Fruit fly (Drosophila melanogaster) whole organism, embryonic: Measurements from ENCODE around the gene JMJD5.

Experiments
- C15 ChIP-seq: fragments of 200-800 bp; sonication (Bioruptor generic); IDR thresholded peaks from 3 replicates; pipeline ENCODE4 v1.3.6; 2022; ENCODE audit warnings: missing biosample characterization, missing genetic modification characterization
- CG10565 ChIP-seq: fragments of 200-800 bp; sonication (Bioruptor generic); optimal IDR thresholded peaks from 3 replicates; lab custom pipeline; 2016; ENCODE audit warnings: missing biosample characterization, mild to moderate bottlenecking, missing genetic modification characterization
- CG10979 ChIP-seq: fragments of 200-800 bp; sonication (Bioruptor generic); optimal IDR thresholded peaks from 2 replicates; lab custom pipeline; 2018; ENCODE audit warnings: missing biosample characterization, mild to moderate bottlenecking, missing genetic modification characterization, moderate library complexity
- CG12104 ChIP-seq: fragments of 200-800 bp; sonication (Bioruptor generic); optimal IDR thresholded peaks from 3 replicates; lab custom pipeline; 2016; ENCODE audit warnings: missing biosample characterization, missing genetic modification characterization
- CG12942 ChIP-seq: fragments of 200-800 bp; sonication (Bioruptor generic); optimal IDR thresholded peaks from 3 replicates; lab custom pipeline; 2016; ENCODE audit warnings: missing biosample characterization, missing genetic modification characterization
- CG16863 ChIP-seq: fragments of 200-800 bp; sonication (Bioruptor generic); optimal IDR thresholded peaks from 3 replicates; lab custom pipeline; 2016; ENCODE audit warnings: missing biosample characterization, missing genetic modification characterization
- CG17359 ChIP-seq: fragments of 200-800 bp; sonication (Bioruptor generic); optimal IDR thresholded peaks from 3 replicates; lab custom pipeline; 2018; ENCODE audit warnings: missing biosample characterization, mild to moderate bottlenecking, missing genetic modification characterization, moderate library complexity
- CG17568 ChIP-seq: fragments of 200-800 bp; sonication (Bioruptor generic); optimal IDR thresholded peaks from 2 replicates; lab custom pipeline; 2018; ENCODE audit warnings: missing biosample characterization, mild to moderate bottlenecking, missing genetic modification characterization, moderate library complexity
- CG17612 ChIP-seq: fragments of 200-800 bp; sonication (Bioruptor generic); IDR thresholded peaks from 2 replicates; pipeline ENCODE4 v1.3.6; 2022; ENCODE audit warnings: missing biosample characterization, missing genetic modification characterization
- CG2120 ChIP-seq: fragments of 200-800 bp; sonication (Bioruptor generic); optimal IDR thresholded peaks from 3 replicates; lab custom pipeline; 2016; ENCODE audit warnings: missing biosample characterization, missing genetic modification characterization
- CG32532 ChIP-seq: fragments of 200-800 bp; sonication (Bioruptor generic); IDR thresholded peaks from 2 replicates; pipeline ENCODE4 v1.3.6; 2022; ENCODE audit warnings: missing biosample characterization, missing genetic modification characterization
- CG3726 ChIP-seq: fragments of 200-800 bp; sonication (Bioruptor generic); IDR thresholded peaks from 3 replicates; pipeline ENCODE4, ENCODE4 v1.3.6; 2022; ENCODE audit warnings: missing biosample characterization, missing genetic modification characterization
- CG6689 ChIP-seq: fragments of 200-800 bp; sonication (Bioruptor generic); IDR thresholded peaks from 2 replicates; pipeline ENCODE4 v1.3.6; 2022; ENCODE audit warnings: missing biosample characterization, missing genetic modification characterization
- CG6765 ChIP-seq: fragments of 200-800 bp; sonication (Bioruptor generic); optimal IDR thresholded peaks from 3 replicates; lab custom pipeline; 2017; ENCODE audit warnings: missing biosample characterization, mild to moderate bottlenecking, missing genetic modification characterization
- CG7786 ChIP-seq: fragments of 200-800 bp; sonication (Bioruptor generic); optimal IDR thresholded peaks from 2 replicates; lab custom pipeline; 2016; ENCODE audit warnings: missing biosample characterization, missing genetic modification characterization
- CG8359 ChIP-seq: fragments of 200-800 bp; sonication (Bioruptor generic); optimal IDR thresholded peaks from 2 replicates; lab custom pipeline; 2017; ENCODE audit warnings: missing biosample characterization, mild to moderate bottlenecking, missing genetic modification characterization, borderline replicate concordance
- CG8388 ChIP-seq: fragments of 200-800 bp; sonication (Bioruptor generic); optimal IDR thresholded peaks from 2 replicates; lab custom pipeline; 2019; ENCODE audit warnings: missing biosample characterization, mild to moderate bottlenecking, missing genetic modification characterization, moderate library complexity
- CG9437 ChIP-seq: fragments of 200-800 bp; sonication (Bioruptor generic); optimal IDR thresholded peaks from 2 replicates; lab custom pipeline; 2018; ENCODE audit warnings: missing biosample characterization, mild to moderate bottlenecking, missing genetic modification characterization
- CG9876 ChIP-seq: fragments of 200-800 bp; sonication (Bioruptor generic); optimal IDR thresholded peaks from 2 replicates; lab custom pipeline; 2016; ENCODE audit warnings: missing biosample characterization, missing genetic modification characterization
- Elba2 ChIP-seq: fragments of 200-800 bp; sonication (Bioruptor generic); optimal IDR thresholded peaks from 3 replicates; lab custom pipeline; 2016; ENCODE audit warnings: missing biosample characterization, missing genetic modification characterization
- Kr ChIP-seq: fragments of 200-800 bp; sonication (Bioruptor generic); optimal IDR thresholded peaks from 2 replicates; lab custom pipeline; 2017; ENCODE audit warnings: missing biosample characterization, mild to moderate bottlenecking, missing genetic modification characterization
- MESR4 ChIP-seq: fragments of 200-800 bp; sonication (Bioruptor generic); optimal IDR thresholded peaks from 2 replicates; lab custom pipeline; 2018; ENCODE audit warnings: missing biosample characterization, mild to moderate bottlenecking, missing genetic modification characterization, moderate library complexity
- MTF-1 ChIP-seq: fragments of 200-800 bp; sonication (Bioruptor generic); optimal IDR thresholded peaks from 2 replicates; lab custom pipeline; 2018; ENCODE audit warnings: missing biosample characterization, mild to moderate bottlenecking, missing genetic modification characterization, borderline replicate concordance
- Oli ChIP-seq: fragments of 200-800 bp; sonication (Bioruptor generic); optimal IDR thresholded peaks from 2 replicates; lab custom pipeline; 2018; ENCODE audit warnings: missing biosample characterization, mild to moderate bottlenecking, missing genetic modification characterization, moderate library complexity
- Six4 ChIP-seq: fragments of 200-800 bp; sonication (Bioruptor generic); optimal IDR thresholded peaks from 2 replicates; lab custom pipeline; 2016; ENCODE audit warnings: missing biosample characterization, missing genetic modification characterization
- Stat92E ChIP-seq, 3 experiments: fragments of >200 bp in 2 of 3; fragments of 200-800 bp in 1 of 3; sonication (Bioruptor generic) in 1 of 3; optimal IDR thresholded peaks; 2 replicates each; lab custom pipeline; 2017 to 2019; ENCODE audit warnings: missing biosample characterization in 3 of 3, missing genetic modification characterization in 3 of 3, mild to moderate bottlenecking in 1 of 3, moderate library complexity in 1 of 3
- ewg ChIP-seq: fragments of 200-800 bp; sonication (Bioruptor generic); optimal IDR thresholded peaks from 3 replicates; lab custom pipeline; 2017; ENCODE audit warnings: mild to moderate bottlenecking, missing biosample characterization, missing genetic modification reagents, missing genetic modification characterization
- gcm2 ChIP-seq: fragments of 200-800 bp; sonication (Bioruptor generic); optimal IDR thresholded peaks from 2 replicates; lab custom pipeline; 2016; ENCODE audit warnings: missing biosample characterization, missing genetic modification characterization
- gsb ChIP-seq: fragments of 200-800 bp; sonication (Bioruptor generic); IDR thresholded peaks from 2 replicates; pipeline ENCODE4 v1.3.6; 2022; ENCODE audit warnings: missing biosample characterization, missing genetic modification characterization
- gsb-n ChIP-seq: fragments of 200-800 bp; sonication (Bioruptor generic); optimal IDR thresholded peaks from 3 replicates; lab custom pipeline; 2018; ENCODE audit warnings: missing biosample characterization, mild to moderate bottlenecking, missing genetic modification characterization
- hb ChIP-seq: fragments of 200-800 bp; sonication (Bioruptor generic); IDR thresholded peaks from 3 replicates; pipeline ENCODE4 v1.3.6; 2022; ENCODE audit warnings: missing biosample characterization, missing genetic modification characterization; ENCODE audit not compliant: partially characterized antibody
- her ChIP-seq: fragments of 200-800 bp; sonication (Bioruptor generic); optimal IDR thresholded peaks from 2 replicates; lab custom pipeline; 2016; ENCODE audit warnings: missing biosample characterization, missing genetic modification characterization
- hkb ChIP-seq, 2 experiments: fragments of 200-800 bp in 1 of 2; fragments of >200 bp in 1 of 2; sonication (Bioruptor generic) in 1 of 2; IDR thresholded peaks in 1 of 2; optimal IDR thresholded peaks in 1 of 2; 2 replicates each; pipeline versions ENCODE4 v1.3.6 to Lab custom; 2017 to 2022; ENCODE audit warnings: missing biosample characterization in 1 of 2, missing genetic modification characterization in 1 of 2
- kni ChIP-seq: fragments of 200-800 bp; sonication (Bioruptor generic); optimal IDR thresholded peaks from 3 replicates; lab custom pipeline; 2017; ENCODE audit warnings: mild to moderate bottlenecking, missing biosample characterization, missing genetic modification reagents, missing genetic modification characterization
- knrl ChIP-seq: fragments of 200-800 bp; sonication (Bioruptor generic); IDR thresholded peaks from 3 replicates; pipeline ENCODE4 v1.3.6; 2022; ENCODE audit warnings: missing biosample characterization, missing genetic modification characterization; ENCODE audit not compliant: partially characterized antibody
- nerfin-2 ChIP-seq: fragments of 200-800 bp; sonication (Bioruptor generic); IDR thresholded peaks from 2 replicates; pipeline ENCODE4 v1.3.6; 2022; ENCODE audit warnings: missing biosample characterization, missing genetic modification characterization; ENCODE audit not compliant: partially characterized antibody
- onecut ChIP-seq: fragments of 200-800 bp; sonication (Bioruptor generic); IDR thresholded peaks from 2 replicates; pipeline ENCODE4 v1.3.6; 2022; ENCODE audit warnings: missing biosample characterization, missing genetic modification characterization
- pros ChIP-seq: fragments of 200-800 bp; sonication (Bioruptor generic); optimal IDR thresholded peaks from 3 replicates; lab custom pipeline; 2019; ENCODE audit warnings: missing biosample characterization, mild to moderate bottlenecking, missing genetic modification characterization, moderate library complexity
- ro ChIP-seq: fragments of 200-800 bp; sonication (Bioruptor generic); IDR thresholded peaks from 2 replicates; pipeline ENCODE4 v1.3.6; 2022; ENCODE audit warnings: missing biosample characterization, missing genetic modification characterization
- sc ChIP-seq, 3 experiments: fragments of >200 bp in 2 of 3; fragments of 200-800 bp in 1 of 3; sonication (Bioruptor generic) in 1 of 3; optimal IDR thresholded peaks; 2 replicates in 2 of 3; 3 replicates in 1 of 3; lab custom pipeline; 2017; ENCODE audit warnings: mild to moderate bottlenecking in 1 of 3, missing biosample characterization in 1 of 3, missing genetic modification characterization in 1 of 3, missing genetic modification reagents in 1 of 3
- sd ChIP-seq: fragments of 200-800 bp; sonication (Bioruptor generic); optimal IDR thresholded peaks from 3 replicates; lab custom pipeline; 2018; ENCODE audit warnings: missing biosample characterization, mild to moderate bottlenecking, missing genetic modification characterization, moderate library complexity
- slp2 ChIP-seq: fragments of 200-800 bp; sonication (Bioruptor generic); optimal IDR thresholded peaks from 2 replicates; lab custom pipeline; 2016; ENCODE audit warnings: missing biosample characterization, missing genetic modification characterization
- sna ChIP-seq: fragments of 200-800 bp; sonication (Bioruptor generic); IDR thresholded peaks from 2 replicates; pipeline ENCODE4 v1.3.6; 2022; ENCODE audit warnings: missing biosample characterization, missing genetic modification characterization; ENCODE audit not compliant: partially characterized antibody
- tio ChIP-seq: fragments of 200-800 bp; sonication (Bioruptor generic); optimal IDR thresholded peaks from 2 replicates; lab custom pipeline; 2017; ENCODE audit warnings: missing biosample characterization, missing genetic modification characterization, inconsistent platforms
- wor ChIP-seq: fragments of 200-800 bp; sonication (Bioruptor generic); IDR thresholded peaks from 2 replicates; pipeline ENCODE4 v1.3.6; 2022; ENCODE audit warnings: missing biosample characterization, missing genetic modification characterization
- z ChIP-seq: fragments of 200-800 bp; sonication (Bioruptor generic); IDR thresholded peaks from 3 replicates; pipeline ENCODE4 v1.3.6; 2022; ENCODE audit warnings: missing biosample characterization, missing genetic modification characterization

Gene JMJD5

DNA sequence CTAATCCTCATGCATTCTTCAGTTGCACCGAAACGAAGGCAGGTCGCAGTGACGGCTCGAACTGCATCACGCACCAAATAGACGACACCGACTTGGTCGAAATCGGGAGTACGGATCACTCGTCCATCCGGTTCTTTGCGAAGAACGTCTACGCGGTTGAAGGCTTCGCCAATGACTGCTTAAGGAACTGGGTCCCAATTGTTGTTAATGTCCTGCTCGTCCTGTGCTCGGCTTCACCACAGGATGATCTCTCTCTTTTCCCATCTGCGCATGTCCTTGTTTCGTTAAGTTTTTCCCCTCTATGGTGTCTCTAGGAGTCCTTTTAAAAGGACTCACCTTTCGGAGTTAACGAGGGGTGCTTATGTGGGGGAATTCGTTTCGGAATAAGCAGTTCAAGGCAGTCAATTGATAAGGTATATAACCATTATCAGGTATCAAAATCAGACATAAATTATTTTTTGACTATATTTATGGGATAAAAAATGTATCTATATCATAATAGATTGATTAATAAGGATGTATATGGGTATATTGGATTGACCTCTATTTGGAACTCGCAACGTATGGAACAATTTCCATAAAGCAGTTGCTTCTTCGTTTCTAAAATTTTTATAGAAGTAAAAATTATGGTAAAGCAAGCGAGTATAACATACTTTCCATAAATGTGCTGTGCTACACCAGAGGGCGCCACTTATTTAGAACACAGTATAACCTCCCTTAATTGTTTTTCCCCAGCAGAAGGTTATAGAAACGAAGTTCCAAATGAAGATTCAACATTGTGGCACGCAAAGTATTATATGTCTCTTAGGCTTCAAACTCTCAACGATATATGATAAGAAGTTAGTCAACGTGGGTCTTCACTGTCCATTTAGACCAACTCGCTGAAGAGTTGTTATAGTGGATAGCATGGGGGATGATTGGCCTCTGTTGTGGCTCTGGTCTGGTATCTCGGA lies 16.2 kb upstream of the JMJD5 start, which contains the start of gene dpr20 (continued):
- TF ChIP-seq CG3726 (GFP tag; lab: Robert Waterston, UW) (peak; percentile 63; the same call in 1 of the 3 replicates), sc (optimal IDR thresholded peaks at IDR 0.05; lab: Kevin White, UChicago) (no peak), sc (GFP tag; optimal IDR thresholded peaks at IDR 0.05; lab: Kevin White, UChicago) (peak; percentile 0), Stat92E (GFP tag; optimal IDR thresholded peaks at IDR 0.05; lab: Kevin White, UChicago) (no peak), C15 (GFP tag; lab: Robert Waterston, UW) (peak; percentile 77; the same call in 2 of the 3 replicates), CG9876 (GFP tag; lab: Kevin White, UChicago) (peak; percentile 39), Elba2 (GFP tag; lab: Kevin White, UChicago) (no peak), MTF-1 (GFP tag; lab: Kevin White, UChicago) (peak; percentile 38), hb (no peak), hkb (optimal IDR thresholded peaks at IDR 0.05; lab: Kevin White, UChicago) (no peak), hkb (GFP tag; IDR thresholded peaks at IDR 0.05; lab: Robert Waterston, UW) (peak; percentile 89), CG6765 (peak; percentile 45), CG8388 (GFP tag; lab: Kevin White, UChicago) (peak; percentile 41), kni (no peak), onecut (GFP tag; lab: Robert Waterston, UW) (peak; percentile 76), CG12942 (GFP tag; lab: Kevin White, UChicago) (peak; percentile 59), ewg (GFP tag; lab: Kevin White, UChicago) (peak; percentile 55), nerfin-2 (no peak), pros (GFP tag; lab: Kevin White, UChicago) (peak; percentile 40), CG16863 (GFP tag; lab: Kevin White, UChicago) (peak; percentile 59), tio (peak; percentile 55), gcm2 (peak; percentile 17), slp2 (peak; percentile 50), MESR4 (GFP tag; lab: Kevin White, UChicago) (peak; percentile 4), z (GFP tag; lab: Robert Waterston, UW) (no peak), her (GFP tag; lab: Kevin White, UChicago) (peak; percentile 73), CG17612 (GFP tag; lab: Robert Waterston, UW) (peak; percentile 66; the same call in 1 of the 2 replicates), CG10565 (no peak), Oli (tag; lab: Kevin White, UChicago) (peak; percentile 67), CG12104 (peak; percentile 8), CG17568 (GFP tag; lab: Kevin White, UChicago) (peak; percentile 26), sna (no peak), gsb (GFP tag; lab: Robert Waterston, UW) (peak; percentile 83), sd (tag; lab: Kevin White, UChicago) (peak; percentile 13), CG2120 (GFP tag; lab: Kevin White, UChicago) (peak; percentile 91), CG9437 (peak; percentile 32), wor (GFP tag; lab: Robert Waterston, UW) (peak; percentile 50), Six4 (GFP tag; lab: Kevin White, UChicago) (peak; percentile 44), CG6689 (peak; percentile 73), gsb-n (tag; lab: Kevin White, UChicago) (peak; percentile 15), CG7786 (peak; percentile 69), CG10979 (tag; lab: Kevin White, UChicago) (peak; percentile 38), CG8359 (GFP tag; lab: Kevin White, UChicago) (no peak), CG17359 (peak; percentile 72), Kr (GFP tag; lab: Kevin White, UChicago) (no peak), ro (GFP tag; lab: Robert Waterston, UW) (peak; percentile 77), knrl (GFP tag; lab: Robert Waterston, UW) (no peak; the same call in 2 of the 3 replicates), CG32532 (GFP tag; lab: Robert Waterston, UW) (peak; percentile 93)
